Fruit fly (Drosophila melanogaster) whole organism, adult: Measurements from ENCODE around the gene Alp5.

Source experiments
- CG5204 ChIP-seq: fragments of 200-800 bp; sonication (Bioruptor generic); optimal IDR thresholded peaks from 2 replicates; lab custom pipeline; 2016; ENCODE audit warnings: missing biosample characterization, missing genetic modification characterization
- CG7101 ChIP-seq: fragments of 200-800 bp; sonication (Bioruptor generic); optimal IDR thresholded peaks from 2 replicates; lab custom pipeline; 2018; ENCODE audit warnings: missing biosample characterization, mild to moderate bottlenecking, missing genetic modification characterization, moderate library complexity
- Crg-1 ChIP-seq: fragments of 200-800 bp; sonication (Bioruptor generic); optimal IDR thresholded peaks from 2 replicates; lab custom pipeline; 2016; ENCODE audit warnings: missing biosample characterization, missing genetic modification characterization
- Hr96 ChIP-seq: fragments of 200-800 bp; sonication (Bioruptor generic); optimal IDR thresholded peaks from 2 replicates; lab custom pipeline; 2016; ENCODE audit warnings: missing biosample characterization, missing genetic modification characterization
- kay ChIP-seq: fragments of 200-800 bp; sonication (Bioruptor generic); peaks from one replicate; lab custom pipeline; 2016; ENCODE audit warnings: missing biosample characterization, missing genetic modification characterization, borderline replicate concordance
- toe ChIP-seq: fragments of 200-800 bp; sonication (Bioruptor generic); optimal IDR thresholded peaks from 2 replicates; lab custom pipeline; 2016; ENCODE audit warnings: missing biosample characterization, missing genetic modification characterization

dm6 chr3R:21022769-21023517 lies 16.2 kb upstream of the Alp5 start:
- no peak for TF ChIP-seq Hr96 (GFP tag; lab: Kevin White, UChicago)
- TF ChIP-seq Crg-1 (GFP tag; lab: Kevin White, UChicago): no peak
- TF ChIP-seq CG7101: no peak
- TF ChIP-seq CG5204: no peak
- TF ChIP-seq kay: no peak
- no peak for TF ChIP-seq toe (GFP tag; lab: Kevin White, UChicago)
